Worm (Caenorhabditis elegans) whole organism, L3 larva: ENCODE results near the gene nhr-136.

Experiments used
- R02D3.7 ChIP-seq: fragments of 150-350 bp; optimal IDR thresholded peaks from 2 replicates; lab custom pipeline; 2014; ENCODE audit warnings: missing biosample characterization, missing genetic modification characterization
- aly-2 ChIP-seq: fragments of 150-350 bp; optimal IDR thresholded peaks from 2 replicates; lab custom pipeline; 2014; ENCODE audit warnings: missing biosample characterization, missing genetic modification characterization
- ama-1 ChIP-seq: fragments of 150-350 bp; optimal IDR thresholded peaks from 2 replicates; lab custom pipeline; 2018
- egl-27 ChIP-seq: sonication (generic microtip); optimal IDR thresholded peaks from 4 replicates; lab custom pipeline; 2017; ENCODE audit warnings: missing biosample characterization, missing genetic modification reagents, missing genetic modification characterization
- fkh-2 ChIP-seq: fragments of 150-350 bp; optimal IDR thresholded peaks from 2 replicates; lab custom pipeline; 2014; ENCODE audit warnings: missing biosample characterization, missing genetic modification reagents, missing genetic modification characterization
- mdl-1 ChIP-seq: fragments of 150-350 bp; optimal IDR thresholded peaks from 2 replicates; lab custom pipeline; 2014; ENCODE audit warnings: missing biosample characterization, missing genetic modification characterization
- nhr-11 ChIP-seq: fragments of 150-350 bp; optimal IDR thresholded peaks from 2 replicates; lab custom pipeline; 2014; ENCODE audit warnings: missing biosample characterization, missing genetic modification characterization
- nhr-237 ChIP-seq: fragments of 150-350 bp; optimal IDR thresholded peaks from 2 replicates; lab custom pipeline; 2014; ENCODE audit warnings: missing biosample characterization, missing genetic modification characterization
- nhr-25 ChIP-seq: sonication (generic microtip); optimal IDR thresholded peaks from 2 replicates; lab custom pipeline; 2017; ENCODE audit warnings: missing biosample characterization, missing genetic modification characterization
- nhr-28 ChIP-seq: fragments of 150-350 bp; optimal IDR thresholded peaks from 2 replicates; lab custom pipeline; 2014; ENCODE audit warnings: missing biosample characterization, missing genetic modification characterization
- pqm-1 ChIP-seq: fragments of 150-350 bp; optimal IDR thresholded peaks from 2 replicates; lab custom pipeline; 2017; ENCODE audit warnings: missing biosample characterization, missing genetic modification characterization, inconsistent platforms
- unc-39 ChIP-seq: sonication (generic microtip); optimal IDR thresholded peaks from 4 replicates; lab custom pipeline; 2017; ENCODE audit warnings: missing biosample characterization, missing genetic modification characterization
- ztf-11 ChIP-seq: fragments of 150-350 bp; optimal IDR thresholded peaks from 2 replicates; lab custom pipeline; 2014; ENCODE audit warnings: missing biosample characterization, missing genetic modification characterization

DNA sequence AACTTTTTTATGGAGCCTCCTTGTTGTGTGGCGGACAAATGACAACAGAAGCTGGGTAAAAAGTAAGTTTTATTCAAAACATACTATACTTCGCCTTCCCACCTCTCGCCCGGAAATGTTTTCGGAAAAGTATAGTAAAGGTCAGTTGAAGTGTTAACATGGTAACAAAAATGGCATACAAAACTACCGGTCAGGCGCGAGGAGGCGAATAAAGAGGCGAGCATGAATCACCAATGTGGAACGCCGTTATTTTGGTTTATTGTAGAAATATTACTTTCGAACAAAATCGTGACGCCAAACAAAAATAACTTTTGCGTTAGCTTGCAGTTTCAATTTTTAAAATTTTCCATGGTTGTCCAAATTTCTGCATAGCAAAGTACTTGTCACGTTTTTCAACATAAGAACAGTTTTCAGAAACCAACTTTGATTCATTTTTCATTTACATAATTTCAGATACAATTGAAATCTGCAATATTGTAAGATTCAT is 10.7 kb downstream of the nhr-136 start, which contains the start of gene C13C4.8:
- TF ChIP-seq mdl-1 (tag; lab: Kevin White, UChicago) (no peak), ama-1 (no peak), pqm-1 (tag; lab: Kevin White, UChicago) (no peak), nhr-25 (tag; lab: Kevin White, UChicago) (no peak), ztf-11 (tag; lab: Kevin White, UChicago) (no peak), aly-2 (no peak), nhr-11 (no peak), nhr-28 (tag; lab: Kevin White, UChicago) (no peak), nhr-237 (tag; lab: Kevin White, UChicago) (no peak), egl-27 (tag; lab: Kevin White, UChicago) (no peak), unc-39 (no peak), R02D3.7 (tag; lab: Kevin White, UChicago) (no peak), fkh-2 (tag; lab: Kevin White, UChicago) (no peak)
